Worm (Caenorhabditis elegans) whole organism, mixed stage, embryonic: ENCODE results near the gene T28C12.15.

Experiments used
- drap-1 ChIP-seq: fragments of 200-800 bp; sonication (Bioruptor generic); optimal IDR thresholded peaks from 3 replicates; lab custom pipeline; 2018; ENCODE audit warnings: mild to moderate bottlenecking, missing genetic modification characterization, missing compliant biosample characterization
- elt-1 ChIP-seq: sonication (generic microtip); optimal IDR thresholded peaks from 2 replicates; lab custom pipeline; 2017; ENCODE audit warnings: missing genetic modification characterization, mild to moderate bottlenecking, missing compliant biosample characterization, antibody characterized with exemption, moderate library complexity, borderline replicate concordance; ENCODE audit not compliant: insufficient read depth
- lin-13 ChIP-seq: fragments of 150-350 bp; optimal IDR thresholded peaks from 2 replicates; lab custom pipeline; 2014; ENCODE audit warnings: missing biosample characterization, missing genetic modification characterization
- lsy-2 ChIP-seq: fragments of 150-350 bp; optimal IDR thresholded peaks from 2 replicates; lab custom pipeline; 2014; ENCODE audit warnings: missing biosample characterization, missing genetic modification characterization
- mep-1 ChIP-seq: fragments of 150-350 bp; optimal IDR thresholded peaks from 2 replicates; lab custom pipeline; 2017; ENCODE audit warnings: missing biosample characterization, missing genetic modification reagents, missing genetic modification characterization, inconsistent platforms
- nhr-12 ChIP-seq: fragments of 150-350 bp; optimal IDR thresholded peaks from 2 replicates; lab custom pipeline; 2014; ENCODE audit warnings: missing biosample characterization, missing genetic modification characterization
- nhr-237 ChIP-seq: fragments of 150-350 bp; optimal IDR thresholded peaks from 2 replicates; lab custom pipeline; 2014; ENCODE audit warnings: missing biosample characterization, missing genetic modification characterization
- nhr-28 ChIP-seq: fragments of 150-350 bp; optimal IDR thresholded peaks from 2 replicates; lab custom pipeline; 2014; ENCODE audit warnings: missing biosample characterization, missing genetic modification characterization
- nhr-76 ChIP-seq: sonication (generic microtip); optimal IDR thresholded peaks from 2 replicates; lab custom pipeline; 2017; ENCODE audit warnings: missing biosample characterization, missing genetic modification characterization
- pha-4 ChIP-seq: fragments of 150-350 bp; optimal IDR thresholded peaks from 2 replicates; lab custom pipeline; 2018; ENCODE audit warnings: missing biosample characterization, missing genetic modification reagents, missing genetic modification characterization
- snpc-4 ChIP-seq: fragments of 150-350 bp; optimal IDR thresholded peaks from 2 replicates; lab custom pipeline; 2014; ENCODE audit warnings: missing biosample characterization, missing genetic modification characterization
- unc-62 ChIP-seq: fragments of 150-350 bp; optimal IDR thresholded peaks from 2 replicates; lab custom pipeline; 2014; ENCODE audit warnings: missing biosample characterization, missing genetic modification reagents, missing genetic modification characterization
- ztf-11 ChIP-seq: fragments of 150-350 bp; optimal IDR thresholded peaks from 2 replicates; lab custom pipeline; 2014; ENCODE audit warnings: missing biosample characterization, missing genetic modification characterization

DNA sequence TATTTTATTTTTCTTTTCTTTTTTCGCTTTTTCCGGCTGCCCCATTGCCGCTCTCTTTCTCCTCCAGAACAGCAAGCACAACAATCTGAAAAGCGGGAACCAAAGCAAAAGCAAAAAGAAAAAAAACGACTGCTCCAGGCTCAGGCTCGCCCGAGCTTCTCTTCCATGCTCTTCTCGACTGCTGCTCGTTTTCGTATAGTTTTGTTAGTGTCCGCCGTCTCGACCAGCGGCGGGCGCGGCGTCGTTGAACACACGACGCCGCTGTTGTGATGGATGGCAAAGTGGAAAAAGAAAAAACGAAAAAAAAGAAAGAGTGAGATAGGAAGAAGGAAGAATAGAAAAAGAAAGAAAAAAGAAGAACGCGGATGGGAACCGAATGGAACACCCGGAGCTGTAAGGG lies 28.5 kb upstream of the T28C12.15 start:
- TF ChIP-seq pha-4 (no peak), elt-1 (tag; lab: Kevin White, UChicago) (no peak), snpc-4 (tag; lab: Kevin White, UChicago) (no peak), lin-13 (tag; lab: Kevin White, UChicago) (no peak), unc-62 (GFP tag; lab: Kevin White, UChicago) (no peak), nhr-76 (tag; lab: Kevin White, UChicago) (no peak), nhr-237 (tag; lab: Kevin White, UChicago) (no peak), mep-1 (no peak), drap-1 (GFP tag; lab: Kevin White, UChicago) (no peak), nhr-28 (no peak), lsy-2 (no peak), ztf-11 (no peak), nhr-12 (tag; lab: Kevin White, UChicago) (no peak)
